Fruit fly (Drosophila melanogaster): Measurements from ENCODE around the gene CG17270.

dm6 chr3R:20838787-20839186 is 20.1 kb upstream of the CG17270 start:
- TF ChIP-seq CTCF (optimal IDR thresholded peaks at IDR 0.05) (no peak), CG8478 (optimal IDR thresholded peaks at IDR 0.05) (no peak)
